Fruit fly (Drosophila melanogaster): Measurements from ENCODE around the gene Noc1.

Gene Noc1

DNA sequence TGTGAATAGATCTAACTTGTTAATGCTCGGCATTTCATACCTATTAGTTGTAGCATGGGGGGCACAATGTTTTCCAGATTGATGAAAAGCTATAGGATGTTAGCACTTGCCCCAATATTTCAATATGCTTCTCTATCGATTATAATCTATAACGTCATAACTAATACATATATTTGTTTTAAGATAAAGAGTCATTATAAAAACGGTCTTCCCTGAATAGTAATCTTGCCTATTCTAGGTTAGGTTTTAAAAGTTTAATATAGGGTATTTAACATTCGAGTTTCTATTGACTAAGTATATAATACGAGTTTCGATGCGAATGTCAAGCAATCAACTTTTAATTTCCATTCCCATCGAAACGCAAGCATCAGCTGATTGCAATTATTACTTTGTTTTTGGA is 13.4 kb upstream of the Noc1 start, which contains the start of the genes CG6321 and Blos2 (continued):
- TF ChIP-seq Hsf (GFP tag; optimal IDR thresholded peaks at IDR 0.05) = peak; percentile 75
- no peak for TF ChIP-seq CG8765 (GFP tag; IDR thresholded peaks at IDR 0.05)
- peak; percentile 48 for TF ChIP-seq B-H2 (GFP tag; optimal IDR thresholded peaks at IDR 0.05)
- no peak for TF ChIP-seq ftz-f1 (GFP tag; optimal IDR thresholded peaks at IDR 0.05)
- TF ChIP-seq cwo (GFP tag; optimal IDR thresholded peaks at IDR 0.05) = peak; percentile 65
- TF ChIP-seq CG2199 (GFP tag; IDR thresholded peaks at IDR 0.05) = no peak
- TF ChIP-seq Antp (GFP tag; optimal IDR thresholded peaks at IDR 0.05) = peak; percentile 15
- peak in 1 of 2 experiments; percentile 32 for TF ChIP-seq pan (optimal IDR thresholded peaks at IDR 0.05)
- TF ChIP-seq pan (GFP tag; optimal IDR thresholded peaks at IDR 0.05 in 1 of 2, IDR thresholded peaks at IDR 0.05 in 1 of 2) = peak in 1 of 2 experiments; percentile 40
- no peak for TF ChIP-seq schlank (tag; optimal IDR thresholded peaks at IDR 0.05)
- peak; percentile 78 for TF ChIP-seq Oli (tag; optimal IDR thresholded peaks at IDR 0.05)
- peak; percentile 46 for TF ChIP-seq Dip3 (GFP tag; optimal IDR thresholded peaks at IDR 0.05)
- peak; percentile 76 for TF ChIP-seq CG15696 (tag; optimal IDR thresholded peaks at IDR 0.05)
- TF ChIP-seq hth (optimal IDR thresholded peaks at IDR 0.05) = no peak
- no peak for TF ChIP-seq Lim3 (GFP tag; IDR thresholded peaks at IDR 0.05)
- no peak for TF ChIP-seq amos (GFP tag; IDR thresholded peaks at IDR 0.05; ENCODE audit: partially characterized antibody)
- peak; percentile 14 for TF ChIP-seq Sry-β (GFP tag; optimal IDR thresholded peaks at IDR 0.05)
- no peak for TF ChIP-seq Dip2 (GFP tag; IDR thresholded peaks at IDR 0.05)
- TF ChIP-seq tx (GFP tag; optimal IDR thresholded peaks at IDR 0.05) = peak; percentile 3
- peak; percentile 30 to 65 for TF ChIP-seq Pdp1 (GFP tag; optimal IDR thresholded peaks at IDR 0.05)
- TF ChIP-seq D19A (tag; optimal IDR thresholded peaks at IDR 0.05) = peak; percentile 93
- peak; percentile 47 for TF ChIP-seq kay (GFP tag; optimal IDR thresholded peaks at IDR 0.05)
- no peak for TF ChIP-seq ash1 (GFP tag; optimal IDR thresholded peaks at IDR 0.05)
- TF ChIP-seq CG11696 (GFP tag; IDR thresholded peaks at IDR 0.05) = 0 out of 2 replicates have a peak, but pooled peaks have one; percentile 24
- TF ChIP-seq Camta (GFP tag; optimal IDR thresholded peaks at IDR 0.05) = peak; percentile 19
- TF ChIP-seq maf-S (GFP tag; optimal IDR thresholded peaks at IDR 0.05) = no peak
- peak; percentile 40 for TF ChIP-seq CG5180 (GFP tag; optimal IDR thresholded peaks at IDR 0.05)
- peak; percentile 17 for TF ChIP-seq CG34376 (GFP tag; optimal IDR thresholded peaks at IDR 0.05)
- peak; percentile 81 for TF ChIP-seq phol (tag; optimal IDR thresholded peaks at IDR 0.05)
- peak; percentile 51 for TF ChIP-seq twi (tag; optimal IDR thresholded peaks at IDR 0.05)
- no peak for TF ChIP-seq CG10321 (GFP tag; IDR thresholded peaks at IDR 0.05)
- TF ChIP-seq CG4820 (GFP tag; optimal IDR thresholded peaks at IDR 0.05) = peak; percentile 55
- no peak for TF ChIP-seq h (optimal IDR thresholded peaks at IDR 0.05)
- 0 out of 2 replicates have a peak, but pooled peaks have one; percentile 44 for TF ChIP-seq danr (GFP tag; IDR thresholded peaks at IDR 0.05)
- TF ChIP-seq CG6272 (GFP tag; IDR thresholded peaks at IDR 0.05) = no peak
- peak; percentile 82 for TF ChIP-seq CG2120 (GFP tag; optimal IDR thresholded peaks at IDR 0.05)
- no peak for TF ChIP-seq psq (GFP tag; optimal IDR thresholded peaks at IDR 0.05)
- TF ChIP-seq gem (tag; optimal IDR thresholded peaks at IDR 0.05) = peak; percentile 90
- peak; percentile 86 for TF ChIP-seq lab (GFP tag; optimal IDR thresholded peaks at IDR 0.05)
- no peak for TF ChIP-seq Stat92E (GFP tag; optimal IDR thresholded peaks at IDR 0.05)
- no peak for TF ChIP-seq knrl (GFP tag; IDR thresholded peaks at IDR 0.05; ENCODE audit: partially characterized antibody)
- peak; percentile 65 for TF ChIP-seq Spps (tag; optimal IDR thresholded peaks at IDR 0.05)
- peak; percentile 74 for TF ChIP-seq gsb (GFP tag; IDR thresholded peaks at IDR 0.05)
- TF ChIP-seq disco-r (GFP tag; optimal IDR thresholded peaks at IDR 0.05) = no peak
- peak; percentile 62 for TF ChIP-seq E2f1 (GFP tag; IDR thresholded peaks at IDR 0.05)
- peak; percentile 62 for TF ChIP-seq Hand (GFP tag; optimal IDR thresholded peaks at IDR 0.05)
- peak in 1 of 2 experiments; percentile 83 for TF ChIP-seq eve (GFP tag; optimal IDR thresholded peaks at IDR 0.05)
- TF ChIP-seq Ets97D (GFP tag; optimal IDR thresholded peaks at IDR 0.05) = peak; percentile 30
- TF ChIP-seq ems (GFP tag; optimal IDR thresholded peaks at IDR 0.05) = peak; percentile 55
- TF ChIP-seq chif (GFP tag; optimal IDR thresholded peaks at IDR 0.05) = peak in 1 of 2 experiments; percentile 67
- no peak for TF ChIP-seq dimm (GFP tag; IDR thresholded peaks at IDR 0.05)
- 0 out of 2 replicates have a peak, but pooled peaks have one; percentile 34 for TF ChIP-seq CG17612 (GFP tag; IDR thresholded peaks at IDR 0.05)
